Worm (Caenorhabditis elegans) whole organism, L3 larva: ENCODE measurements around the gene pgp-1.

Experiments
- ZK546.5 ChIP-seq: sonication (generic microtip); optimal IDR thresholded peaks from 2 replicates; lab custom pipeline; 2017; ENCODE audit warnings: missing biosample characterization, missing genetic modification characterization
- daf-12 ChIP-seq: fragments of 150-350 bp; optimal IDR thresholded peaks from 2 replicates; lab custom pipeline; 2014; ENCODE audit warnings: missing biosample characterization, missing genetic modification reagents, missing genetic modification characterization
- elt-1 ChIP-seq: fragments of 150-350 bp; optimal IDR thresholded peaks from 2 replicates; lab custom pipeline; 2014; ENCODE audit warnings: missing biosample characterization, missing genetic modification characterization
- elt-3 ChIP-seq, 3 experiments: fragments of 150-350 bp in 1 of 3; sonication (generic microtip) in 2 of 3; optimal IDR thresholded peaks; 2 replicates in 2 of 3; 4 replicates in 1 of 3; lab custom pipeline; 2014 to 2017; ENCODE audit warnings: missing biosample characterization in 3 of 3, missing genetic modification characterization in 3 of 3
- fos-1 ChIP-seq: fragments of 150-350 bp; optimal IDR thresholded peaks from 2 replicates; lab custom pipeline; 2014; ENCODE audit warnings: missing biosample characterization, missing genetic modification characterization
- jun-1 ChIP-seq: fragments of 150-350 bp; optimal IDR thresholded peaks from 2 replicates; lab custom pipeline; 2014; ENCODE audit warnings: missing biosample characterization, missing genetic modification reagents, missing genetic modification characterization
- lin-15B ChIP-seq: fragments of 150-350 bp; optimal IDR thresholded peaks from 2 replicates; lab custom pipeline; 2014; ENCODE audit warnings: missing biosample characterization, missing genetic modification characterization
- lin-39 ChIP-seq: fragments of 150-350 bp; optimal IDR thresholded peaks from 2 replicates; lab custom pipeline; 2018; ENCODE audit warnings: missing biosample characterization, missing genetic modification reagents, missing genetic modification characterization
- lsy-12 ChIP-seq: sonication (generic microtip); optimal IDR thresholded peaks from 2 replicates; lab custom pipeline; 2016; ENCODE audit warnings: mild to moderate bottlenecking, missing genetic modification characterization, missing compliant biosample characterization
- mml-1 ChIP-seq: fragments of 150-350 bp; sonication (generic microtip); optimal IDR thresholded peaks from 3 replicates; lab custom pipeline; 2014; ENCODE audit warnings: missing biosample characterization, missing genetic modification characterization
- nhr-11 ChIP-seq: fragments of 150-350 bp; optimal IDR thresholded peaks from 2 replicates; lab custom pipeline; 2014; ENCODE audit warnings: missing biosample characterization, missing genetic modification characterization
- nhr-25 ChIP-seq: sonication (generic microtip); optimal IDR thresholded peaks from 2 replicates; lab custom pipeline; 2017; ENCODE audit warnings: missing biosample characterization, missing genetic modification characterization
- nhr-43 ChIP-seq: sonication (generic microtip); optimal IDR thresholded peaks from 2 replicates; lab custom pipeline; 2016; ENCODE audit warnings: mild to moderate bottlenecking, missing genetic modification characterization, missing compliant biosample characterization; ENCODE audit not compliant: poor library complexity, severe bottlenecking
- nhr-76 ChIP-seq: fragments of 150-350 bp; sonication (generic microtip); optimal IDR thresholded peaks from 5 replicates; lab custom pipeline; 2014; ENCODE audit warnings: missing biosample characterization, missing genetic modification characterization
- pha-4 ChIP-seq: fragments of 150-350 bp; optimal IDR thresholded peaks from 2 replicates; lab custom pipeline; 2014; ENCODE audit warnings: missing biosample characterization, missing genetic modification reagents, missing genetic modification characterization
- tbx-2 ChIP-seq: sonication (generic microtip); optimal IDR thresholded peaks from 2 replicates; lab custom pipeline; 2016; ENCODE audit warnings: mild to moderate bottlenecking, missing genetic modification characterization, missing compliant biosample characterization
- zag-1 ChIP-seq: fragments of 150-350 bp; optimal IDR thresholded peaks from 2 replicates; lab custom pipeline; 2014; ENCODE audit warnings: missing biosample characterization, missing genetic modification characterization

The pgp-1 gene

DNA sequence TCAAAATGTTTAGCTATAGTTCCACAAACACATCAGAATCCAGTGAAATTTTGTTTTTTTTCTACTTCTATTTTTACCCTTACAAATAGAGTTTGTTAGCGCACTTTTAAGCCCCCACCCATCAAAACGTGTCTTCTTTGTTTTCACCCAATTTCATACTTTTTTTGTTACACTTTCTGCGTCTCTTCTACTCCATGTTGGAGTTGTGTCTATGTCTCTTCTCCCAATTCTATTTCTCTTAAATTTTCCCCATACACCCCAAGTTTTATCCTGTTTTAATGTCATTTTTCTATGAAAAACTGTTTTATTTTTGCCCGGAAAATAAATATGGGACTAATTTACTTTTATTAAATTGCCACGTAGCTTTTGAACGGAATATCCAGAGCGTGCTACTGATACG lies 53.6 kb downstream of the pgp-1 start:
- TF ChIP-seq pha-4 (peak; percentile 7), lin-15B (no peak)

DNA sequence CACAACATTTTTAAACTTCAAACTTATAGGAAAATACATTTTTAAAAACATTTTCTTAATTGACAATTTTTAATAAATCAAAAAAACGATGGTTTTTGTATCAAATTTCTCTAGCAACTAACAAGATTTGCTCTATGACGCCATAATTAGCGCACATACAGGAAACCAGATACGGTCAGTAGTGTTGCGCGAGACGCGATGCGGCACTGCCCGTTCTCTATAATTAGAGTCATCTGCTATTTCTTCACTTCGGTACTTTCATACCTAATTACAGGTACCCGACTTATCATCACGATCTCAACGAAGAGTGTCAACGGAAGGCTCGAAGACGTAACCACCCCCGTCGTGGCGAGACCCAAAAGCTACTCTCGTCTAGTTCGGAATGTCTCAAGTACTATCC lies 54.3 kb downstream of the pgp-1 start:
- TF ChIP-seq tbx-2 (no peak), lsy-12 (no peak), nhr-25 (tag; lab: Kevin White, UChicago) (no peak), jun-1 (tag; lab: Kevin White, UChicago) (no peak), lin-39 (tag; lab: Kevin White, UChicago) (no peak), nhr-76 (no peak), nhr-11 (tag; lab: Kevin White, UChicago) (no peak), nhr-43 (tag; lab: Kevin White, UChicago) (no peak), elt-3 (tag; optimal IDR thresholded peaks at IDR 0.05; lab: Kevin White, UChicago) (no peak), fos-1 (no peak), daf-12 (no peak), elt-1 (tag; lab: Kevin White, UChicago) (no peak), zag-1 (no peak), mml-1 (tag; lab: Kevin White, UChicago) (no peak)
- TF ChIP-seq, all 47 proteins: peak for 0

DNA sequence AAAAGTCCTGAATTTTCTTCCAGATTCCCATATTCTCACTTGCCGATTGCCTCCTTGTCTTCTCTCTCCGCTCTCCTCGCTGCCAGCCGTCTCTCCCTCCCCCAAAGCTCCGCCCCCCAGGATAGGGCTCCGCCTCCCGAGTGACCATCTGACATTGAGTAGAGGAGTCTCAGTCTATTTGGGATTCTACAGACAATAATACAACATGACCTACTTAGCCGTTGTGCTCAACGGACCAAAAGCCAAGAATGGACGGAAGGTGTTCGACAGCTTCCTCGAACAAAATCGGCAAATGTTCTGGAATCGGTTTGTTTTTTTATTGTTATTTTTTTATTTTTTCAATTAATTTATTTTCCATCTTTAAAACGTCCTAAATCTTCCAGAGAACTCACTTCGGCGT lies 57.0 kb downstream of the pgp-1 start, which contains the start of gene ham-1:
Gene ham-1 (plus strand): TSS at position 173 of the 400 bp plus-strand sequence.
- no peak for TF ChIP-seq elt-1 (tag; lab: Kevin White, UChicago)
- TF ChIP-seq ZK546.5 (tag; lab: Kevin White, UChicago): no peak
- no peak for TF ChIP-seq pha-4
- no peak for TF ChIP-seq elt-3 (tag; optimal IDR thresholded peaks at IDR 0.05; lab: Kevin White, UChicago)
